Worm (Caenorhabditis elegans) whole organism, L4 larva: ENCODE data around the gene F57A10.4.

Source experiments
- F10B5.3 ChIP-seq: sonication (generic microtip); optimal IDR thresholded peaks from 2 replicates; lab custom pipeline; 2016; ENCODE audit warnings: mild to moderate bottlenecking, missing genetic modification characterization, missing compliant biosample characterization
- R02D3.7 ChIP-seq: fragments of 150-350 bp; sonication (generic microtip); optimal IDR thresholded peaks from 3 replicates; lab custom pipeline; 2014; ENCODE audit warnings: missing biosample characterization, missing genetic modification characterization
- ama-1 ChIP-seq: fragments of 150-350 bp; optimal IDR thresholded peaks from 2 replicates; lab custom pipeline; 2014; ENCODE audit warnings: inconsistent platforms, mixed read lengths
- cey-2 ChIP-seq: sonication (generic microtip); optimal IDR thresholded peaks from 3 replicates; lab custom pipeline; 2017; ENCODE audit warnings: missing genetic modification characterization, mild to moderate bottlenecking, missing compliant biosample characterization, antibody characterized with exemption, borderline replicate concordance; ENCODE audit not compliant: insufficient read depth
- daf-8 ChIP-seq: fragments of 200-800 bp; sonication (Bioruptor generic); IDR thresholded peaks from 2 replicates; pipeline ENCODE4 v1.3.6; 2022; ENCODE audit warnings: missing genetic modification characterization, missing compliant biosample characterization
- egl-27 ChIP-seq: sonication (generic microtip); optimal IDR thresholded peaks from 3 replicates; lab custom pipeline; 2017; ENCODE audit warnings: missing biosample characterization, missing genetic modification reagents, missing genetic modification characterization
- nhr-10 ChIP-seq: fragments of 150-350 bp; optimal IDR thresholded peaks from 2 replicates; lab custom pipeline; 2014; ENCODE audit warnings: missing biosample characterization, missing genetic modification characterization
- nhr-111 ChIP-seq: fragments of 200-800 bp; sonication (Bioruptor generic); optimal IDR thresholded peaks from 2 replicates; lab custom pipeline; 2018; ENCODE audit warnings: mild to moderate bottlenecking, missing genetic modification characterization, missing compliant biosample characterization
- pha-4 ChIP-seq, 2 experiments: fragments of 150-350 bp in 1 of 2; fragments of 200-800 bp in 1 of 2; sonication (Bioruptor generic) in 1 of 2; IDR thresholded peaks in 1 of 2; optimal IDR thresholded peaks in 1 of 2; 2 replicates each; pipeline versions ENCODE4 v1.3.6 to Lab custom; 2014 to 2022; ENCODE audit warnings: missing genetic modification characterization in 2 of 2, missing genetic modification reagents in 2 of 2, missing biosample characterization in 1 of 2, missing compliant biosample characterization in 1 of 2
- pqm-1 ChIP-seq: sonication (generic microtip); optimal IDR thresholded peaks from 2 replicates; lab custom pipeline; 2017; ENCODE audit warnings: missing biosample characterization, missing genetic modification characterization
- unc-39 ChIP-seq: sonication (generic microtip); optimal IDR thresholded peaks from 2 replicates; lab custom pipeline; 2017; ENCODE audit warnings: missing biosample characterization, missing genetic modification characterization
- ztf-11 ChIP-seq: fragments of 150-350 bp; optimal IDR thresholded peaks from 2 replicates; lab custom pipeline; 2014; ENCODE audit warnings: missing biosample characterization, missing genetic modification characterization

DNA sequence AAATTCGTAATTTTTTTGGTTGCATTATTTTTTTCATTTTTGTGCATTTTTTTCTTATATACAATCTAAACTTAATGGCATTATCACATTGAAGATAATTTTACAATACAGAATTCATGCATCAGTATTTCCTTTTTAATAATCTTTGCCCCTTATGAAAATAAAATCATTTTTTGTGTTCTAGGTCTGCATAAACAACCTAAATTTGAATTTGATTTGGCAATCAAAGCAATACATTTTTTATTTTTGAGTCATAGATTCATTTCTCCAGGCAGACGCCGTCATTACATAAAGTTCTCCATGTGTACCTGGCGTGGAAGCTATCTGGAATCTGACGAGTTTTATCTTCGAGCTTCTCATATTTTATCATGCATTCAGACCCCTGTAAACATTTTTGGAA lies 47.4 kb upstream of the F57A10.4 start, which contains the start of gene srh-140:
- TF ChIP-seq ztf-11 (no peak), cey-2 (tag; lab: Kevin White, UChicago) (no peak), pqm-1 (tag; lab: Kevin White, UChicago) (no peak), ama-1 (lab: Kevin White, UChicago) (no peak), egl-27 (no peak), pha-4 (GFP tag; IDR thresholded peaks at IDR 0.05; lab: Robert Waterston, UW) (no peak), pha-4 (tag; optimal IDR thresholded peaks at IDR 0.05; lab: Kevin White, UChicago) (no peak), R02D3.7 (tag; lab: Kevin White, UChicago) (no peak), daf-8 (no peak), nhr-10 (tag; lab: Kevin White, UChicago) (no peak), nhr-111 (GFP tag; lab: Kevin White, UChicago) (no peak), unc-39 (no peak), F10B5.3 (tag; lab: Kevin White, UChicago) (no peak)
